Worm (Caenorhabditis elegans) whole organism, L2 larva: Measurements from ENCODE around the gene asna-1.

Experiments used
- C34F6.9 ChIP-seq: fragments of 150-350 bp; optimal IDR thresholded peaks from 2 replicates; lab custom pipeline; 2014; ENCODE audit warnings: missing biosample characterization, missing genetic modification characterization
- F13H6.1 ChIP-seq: sonication (generic microtip); optimal IDR thresholded peaks from 2 replicates; lab custom pipeline; 2016; ENCODE audit warnings: missing genetic modification characterization, missing compliant biosample characterization
- R02D3.7 ChIP-seq: fragments of 150-350 bp; optimal IDR thresholded peaks from 2 replicates; lab custom pipeline; 2014; ENCODE audit warnings: missing biosample characterization, missing genetic modification characterization
- ZK546.5 ChIP-seq: sonication (generic microtip); optimal IDR thresholded peaks from 2 replicates; lab custom pipeline; 2017; ENCODE audit warnings: missing biosample characterization, missing genetic modification characterization
- ama-1 ChIP-seq: fragments of 150-350 bp; optimal IDR thresholded peaks from 2 replicates; lab custom pipeline; 2018; ENCODE audit warnings: inconsistent platforms
- blmp-1 ChIP-seq: sonication (generic microtip); optimal IDR thresholded peaks from 2 replicates; lab custom pipeline; 2017; ENCODE audit warnings: missing genetic modification characterization, mild to moderate bottlenecking, missing compliant biosample characterization, antibody characterized with exemption, moderate library complexity; ENCODE audit not compliant: insufficient read depth
- ceh-82 ChIP-seq: fragments of 150-350 bp; optimal IDR thresholded peaks from 2 replicates; lab custom pipeline; 2014; ENCODE audit warnings: missing biosample characterization, missing genetic modification characterization
- crh-2 ChIP-seq: sonication (generic microtip); optimal IDR thresholded peaks from 2 replicates; lab custom pipeline; 2017; ENCODE audit warnings: missing biosample characterization, missing genetic modification characterization
- dmd-4 ChIP-seq: sonication (generic microtip); optimal IDR thresholded peaks from 2 replicates; lab custom pipeline; 2017; ENCODE audit warnings: missing biosample characterization, missing genetic modification characterization
- egl-27 ChIP-seq: sonication (generic microtip); optimal IDR thresholded peaks from 3 replicates; lab custom pipeline; 2017; ENCODE audit warnings: missing biosample characterization, missing genetic modification reagents, missing genetic modification characterization
- elt-1 ChIP-seq: fragments of 150-350 bp; optimal IDR thresholded peaks from 2 replicates; lab custom pipeline; 2014; ENCODE audit warnings: missing biosample characterization, missing genetic modification characterization
- elt-3 ChIP-seq: sonication (generic microtip); optimal IDR thresholded peaks from 2 replicates; lab custom pipeline; 2017; ENCODE audit warnings: missing biosample characterization, missing genetic modification characterization
- fos-1 ChIP-seq: fragments of 150-350 bp; optimal IDR thresholded peaks from 2 replicates; lab custom pipeline; 2014; ENCODE audit warnings: missing biosample characterization, missing genetic modification characterization
- gmeb-1 ChIP-seq: fragments of 150-350 bp; optimal IDR thresholded peaks from 2 replicates; lab custom pipeline; 2014; ENCODE audit warnings: missing biosample characterization, missing genetic modification characterization
- lin-13 ChIP-seq: fragments of 150-350 bp; optimal IDR thresholded peaks from 2 replicates; lab custom pipeline; 2014; ENCODE audit warnings: missing biosample characterization, missing genetic modification reagents, missing genetic modification characterization
- lin-39 ChIP-seq: fragments of 150-350 bp; optimal IDR thresholded peaks from 2 replicates; lab custom pipeline; 2014; ENCODE audit warnings: missing biosample characterization, missing genetic modification reagents, missing genetic modification characterization
- lsy-2 ChIP-seq, 2 experiments: fragments of 150-350 bp in 1 of 2; sonication (generic microtip) in 1 of 2; optimal IDR thresholded peaks; 2 replicates each; lab custom pipeline; 2014 to 2017; ENCODE audit warnings: missing biosample characterization in 2 of 2, missing genetic modification characterization in 2 of 2
- mab-5 ChIP-seq: fragments of 150-350 bp; optimal IDR thresholded peaks from 2 replicates; lab custom pipeline; 2014; ENCODE audit warnings: missing biosample characterization, missing genetic modification characterization
- nhr-10 ChIP-seq: sonication (generic microtip); optimal IDR thresholded peaks from 2 replicates; lab custom pipeline; 2017; ENCODE audit warnings: missing biosample characterization, missing genetic modification characterization
- nhr-11 ChIP-seq: fragments of 150-350 bp; optimal IDR thresholded peaks from 2 replicates; lab custom pipeline; 2014; ENCODE audit warnings: missing biosample characterization, missing genetic modification characterization
- nhr-12 ChIP-seq: fragments of 150-350 bp; optimal IDR thresholded peaks from 2 replicates; lab custom pipeline; 2014; ENCODE audit warnings: missing biosample characterization, missing genetic modification characterization
- nhr-129 ChIP-seq: fragments of 150-350 bp; optimal IDR thresholded peaks from 2 replicates; lab custom pipeline; 2014; ENCODE audit warnings: missing biosample characterization, missing genetic modification characterization
- nhr-21 ChIP-seq: fragments of 150-350 bp; optimal IDR thresholded peaks from 2 replicates; lab custom pipeline; 2014; ENCODE audit warnings: missing biosample characterization, missing genetic modification characterization
- nhr-23 ChIP-seq: fragments of 150-350 bp; optimal IDR thresholded peaks from 2 replicates; lab custom pipeline; 2014; ENCODE audit warnings: missing biosample characterization, missing genetic modification reagents, missing genetic modification characterization
- nhr-237 ChIP-seq: fragments of 150-350 bp; optimal IDR thresholded peaks from 2 replicates; lab custom pipeline; 2014; ENCODE audit warnings: missing biosample characterization, missing genetic modification characterization
- nhr-25 ChIP-seq: fragments of 150-350 bp; sonication (generic microtip); optimal IDR thresholded peaks from 3 replicates; lab custom pipeline; 2014; ENCODE audit warnings: missing biosample characterization, missing genetic modification characterization
- nhr-6 ChIP-seq: fragments of 150-350 bp; optimal IDR thresholded peaks from 2 replicates; lab custom pipeline; 2014; ENCODE audit warnings: missing biosample characterization, missing genetic modification characterization
- nhr-77 ChIP-seq: fragments of 150-350 bp; optimal IDR thresholded peaks from 2 replicates; lab custom pipeline; 2014; ENCODE audit warnings: missing biosample characterization, missing genetic modification characterization
- peb-1 ChIP-seq: fragments of 150-350 bp; optimal IDR thresholded peaks from 2 replicates; lab custom pipeline; 2014; ENCODE audit warnings: missing biosample characterization, missing genetic modification characterization
- sem-4 ChIP-seq: fragments of 150-350 bp; optimal IDR thresholded peaks from 2 replicates; lab custom pipeline; 2014; ENCODE audit warnings: missing biosample characterization, missing genetic modification reagents, missing genetic modification characterization
- sma-3 ChIP-seq: sonication (generic microtip); optimal IDR thresholded peaks from 2 replicates; lab custom pipeline; 2016; ENCODE audit warnings: missing genetic modification reagents, missing genetic modification characterization, missing compliant biosample characterization
- sma-9 ChIP-seq, 2 experiments: fragments of 150-350 bp in 1 of 2; sonication (generic microtip) in 1 of 2; optimal IDR thresholded peaks; 2 replicates each; lab custom pipeline; 2014 to 2016; ENCODE audit warnings: missing genetic modification characterization in 2 of 2, mild to moderate bottlenecking in 1 of 2, missing biosample characterization in 1 of 2, missing compliant biosample characterization in 1 of 2, missing genetic modification reagents in 1 of 2, moderate library complexity in 1 of 2
- unc-39 ChIP-seq: fragments of 150-350 bp; optimal IDR thresholded peaks from 2 replicates; lab custom pipeline; 2014; ENCODE audit warnings: missing biosample characterization, missing genetic modification characterization
- unc-55 ChIP-seq: fragments of 150-350 bp; sonication (generic microtip); optimal IDR thresholded peaks from 3 replicates; lab custom pipeline; 2014; ENCODE audit warnings: missing biosample characterization, missing genetic modification reagents, missing genetic modification characterization
- unc-62 ChIP-seq: fragments of 150-350 bp; optimal IDR thresholded peaks from 2 replicates; lab custom pipeline; 2014; ENCODE audit warnings: missing biosample characterization, missing genetic modification reagents, missing genetic modification characterization
- zag-1 ChIP-seq: fragments of 150-350 bp; optimal IDR thresholded peaks from 2 replicates; lab custom pipeline; 2014; ENCODE audit warnings: missing biosample characterization, missing genetic modification characterization
- ztf-11 ChIP-seq: sonication (generic microtip); optimal IDR thresholded peaks from 2 replicates; lab custom pipeline; 2017; ENCODE audit warnings: missing biosample characterization, missing genetic modification characterization
- ztf-4 ChIP-seq: fragments of 150-350 bp; optimal IDR thresholded peaks from 2 replicates; lab custom pipeline; 2014; ENCODE audit warnings: missing biosample characterization, missing genetic modification characterization

asna-1 gene

ce11 chrIII:8889931-8890330 lies 5.0 kb upstream of the asna-1 start, which contains the start of gene lnkn-1:
lnkn-1 (plus strand) TSS chrIII:8890231.
- TF ChIP-seq lin-13 (GFP tag; lab: Kevin White, UChicago) (no peak), blmp-1 (tag; lab: Kevin White, UChicago) (no peak), nhr-77 (tag; lab: Kevin White, UChicago) (no peak), ztf-11 (tag; lab: Kevin White, UChicago) (no peak), ama-1 (lab: Kevin White, UChicago) (no peak), ceh-82 (tag; lab: Kevin White, UChicago) (no peak), nhr-11 (no peak), unc-62 (GFP tag; lab: Kevin White, UChicago) (no peak), nhr-6 (no peak), dmd-4 (tag; lab: Kevin White, UChicago) (no peak), elt-3 (tag; lab: Kevin White, UChicago) (no peak), nhr-10 (tag; lab: Kevin White, UChicago) (no peak), nhr-237 (tag; lab: Kevin White, UChicago) (no peak), elt-1 (tag; lab: Kevin White, UChicago) (no peak), nhr-12 (tag; lab: Kevin White, UChicago) (no peak)
- TF ChIP-seq, all 48 proteins: peak for 0

ce11 chrIII:8893464-8893863 lies 1.4 kb upstream of the asna-1 start, which contains the start of gene ZK637.4:
ZK637.4 (plus strand) TSS chrIII:8893764.
- TF ChIP-seq F13H6.1 (tag; lab: Kevin White, UChicago): no peak
- no peak for TF ChIP-seq lin-13 (GFP tag; lab: Kevin White, UChicago)
- TF ChIP-seq nhr-12 (tag; lab: Kevin White, UChicago): no peak
- TF ChIP-seq egl-27 (tag; lab: Kevin White, UChicago): no peak
- no peak for TF ChIP-seq nhr-21 (tag; lab: Kevin White, UChicago)
- no peak for TF ChIP-seq sma-3 (GFP tag; lab: Kevin White, UChicago)
- no peak for TF ChIP-seq unc-55 (GFP tag; lab: Kevin White, UChicago)

ce11 chrIII:8899767-8900166 lies 4.9 kb downstream of the asna-1 start:
- TF ChIP-seq ZK546.5 (no peak), ama-1 (lab: Kevin White, UChicago) (no peak), peb-1 (tag; lab: Kevin White, UChicago) (no peak), unc-39 (tag; lab: Kevin White, UChicago) (no peak), nhr-6 (no peak), sma-9 (GFP tag; optimal IDR thresholded peaks at IDR 0.05; lab: Kevin White, UChicago) (no peak), sma-9 (tag; optimal IDR thresholded peaks at IDR 0.05; lab: Kevin White, UChicago) (no peak), C34F6.9 (tag; lab: Kevin White, UChicago) (peak; percentile 64), dmd-4 (tag; lab: Kevin White, UChicago) (no peak), elt-3 (tag; lab: Kevin White, UChicago) (no peak), ceh-82 (tag; lab: Kevin White, UChicago) (no peak), nhr-25 (tag; lab: Kevin White, UChicago) (no peak), nhr-10 (tag; lab: Kevin White, UChicago) (no peak), gmeb-1 (tag; lab: Kevin White, UChicago) (peak; percentile 66), fos-1 (tag; lab: Kevin White, UChicago) (no peak), lin-13 (GFP tag; lab: Kevin White, UChicago) (peak; percentile 39), nhr-23 (tag; lab: Kevin White, UChicago) (no peak), ztf-11 (tag; lab: Kevin White, UChicago) (no peak), R02D3.7 (no peak), unc-55 (GFP tag; lab: Kevin White, UChicago) (peak; percentile 83), nhr-11 (no peak), lsy-2 (tag; optimal IDR thresholded peaks at IDR 0.05; lab: Kevin White, UChicago) (peak; percentile 26 to 84), nhr-129 (peak; percentile 39), nhr-12 (tag; lab: Kevin White, UChicago) (no peak), elt-1 (tag; lab: Kevin White, UChicago) (no peak), mab-5 (tag; lab: Kevin White, UChicago) (no peak), blmp-1 (tag; lab: Kevin White, UChicago) (no peak), crh-2 (tag; lab: Kevin White, UChicago) (peak; percentile 44), lin-39 (tag; lab: Kevin White, UChicago) (no peak), nhr-237 (tag; lab: Kevin White, UChicago) (no peak)

ce11 chrIII:8903263-8903662 lies 8.4 kb downstream of the asna-1 start:
- TF ChIP-seq sem-4 (tag; lab: Kevin White, UChicago): no peak
- no peak for TF ChIP-seq nhr-25 (tag; lab: Kevin White, UChicago)
- no peak for TF ChIP-seq sma-9 (GFP tag; optimal IDR thresholded peaks at IDR 0.05; lab: Kevin White, UChicago)
- TF ChIP-seq sma-9 (tag; optimal IDR thresholded peaks at IDR 0.05; lab: Kevin White, UChicago): no peak
- TF ChIP-seq peb-1 (tag; lab: Kevin White, UChicago): no peak
- TF ChIP-seq ceh-82 (tag; lab: Kevin White, UChicago): no peak
- TF ChIP-seq gmeb-1 (tag; lab: Kevin White, UChicago): no peak
- TF ChIP-seq egl-27 (tag; lab: Kevin White, UChicago): no peak
- TF ChIP-seq nhr-237 (tag; lab: Kevin White, UChicago): no peak
- TF ChIP-seq zag-1 (tag; lab: Kevin White, UChicago): no peak
- TF ChIP-seq fos-1 (tag; lab: Kevin White, UChicago): no peak
- TF ChIP-seq ztf-11 (tag; lab: Kevin White, UChicago): no peak
- TF ChIP-seq ztf-4: no peak
- no peak for TF ChIP-seq lin-39 (tag; lab: Kevin White, UChicago)
